Worm (Caenorhabditis elegans) whole organism, L3 larva: Measurements from ENCODE around the gene F26G1.11.
A peak's percentile ranks its signal among the peaks of the same experiment; 100 is the strongest.

ENCODE experiments used
- R02D3.7 ChIP-seq: fragments of 150-350 bp; optimal IDR thresholded peaks from 2 replicates; lab custom pipeline; 2014; ENCODE audit warnings: missing biosample characterization, missing genetic modification characterization
- ZK546.5 ChIP-seq: sonication (generic microtip); optimal IDR thresholded peaks from 2 replicates; lab custom pipeline; 2017; ENCODE audit warnings: missing biosample characterization, missing genetic modification characterization
- aly-2 ChIP-seq: fragments of 150-350 bp; optimal IDR thresholded peaks from 2 replicates; lab custom pipeline; 2014; ENCODE audit warnings: missing biosample characterization, missing genetic modification characterization
- ama-1 ChIP-seq: fragments of 150-350 bp; optimal IDR thresholded peaks from 2 replicates; lab custom pipeline; 2018
- ceh-16 ChIP-seq: sonication (generic microtip); optimal IDR thresholded peaks from 2 replicates; lab custom pipeline; 2017; ENCODE audit warnings: missing biosample characterization, missing genetic modification characterization
- ceh-28 ChIP-seq: fragments of 150-350 bp; optimal IDR thresholded peaks from 2 replicates; lab custom pipeline; 2014; ENCODE audit warnings: missing biosample characterization, missing genetic modification reagents, missing genetic modification characterization
- ceh-9 ChIP-seq: sonication (generic microtip); optimal IDR thresholded peaks from 2 replicates; lab custom pipeline; 2018; ENCODE audit warnings: missing biosample characterization, missing genetic modification characterization
- daf-12 ChIP-seq: fragments of 150-350 bp; optimal IDR thresholded peaks from 2 replicates; lab custom pipeline; 2014; ENCODE audit warnings: missing biosample characterization, missing genetic modification reagents, missing genetic modification characterization
- egl-27 ChIP-seq: sonication (generic microtip); optimal IDR thresholded peaks from 4 replicates; lab custom pipeline; 2017; ENCODE audit warnings: missing biosample characterization, missing genetic modification reagents, missing genetic modification characterization
- elt-1 ChIP-seq: fragments of 150-350 bp; optimal IDR thresholded peaks from 2 replicates; lab custom pipeline; 2014; ENCODE audit warnings: missing biosample characterization, missing genetic modification characterization
- elt-3 ChIP-seq, 3 experiments: fragments of 150-350 bp in 1 of 3; sonication (generic microtip) in 2 of 3; optimal IDR thresholded peaks; 2 replicates in 2 of 3; 4 replicates in 1 of 3; lab custom pipeline; 2014 to 2017; ENCODE audit warnings: missing biosample characterization in 3 of 3, missing genetic modification characterization in 3 of 3
- eor-1 ChIP-seq, 2 experiments: fragments of 150-350 bp; optimal IDR thresholded peaks; 2 replicates each; lab custom pipeline; 2014 to 2018; ENCODE audit warnings: missing biosample characterization in 2 of 2, missing genetic modification characterization in 2 of 2
- fkh-10 ChIP-seq: sonication (generic microtip); optimal IDR thresholded peaks from 2 replicates; lab custom pipeline; 2017; ENCODE audit warnings: missing biosample characterization, missing genetic modification reagents, missing genetic modification characterization
- fkh-2 ChIP-seq: fragments of 150-350 bp; optimal IDR thresholded peaks from 2 replicates; lab custom pipeline; 2014; ENCODE audit warnings: missing biosample characterization, missing genetic modification reagents, missing genetic modification characterization
- fos-1 ChIP-seq: fragments of 150-350 bp; optimal IDR thresholded peaks from 2 replicates; lab custom pipeline; 2014; ENCODE audit warnings: missing biosample characterization, missing genetic modification characterization
- jun-1 ChIP-seq: fragments of 150-350 bp; optimal IDR thresholded peaks from 2 replicates; lab custom pipeline; 2014; ENCODE audit warnings: missing biosample characterization, missing genetic modification reagents, missing genetic modification characterization
- lin-15B ChIP-seq: fragments of 150-350 bp; optimal IDR thresholded peaks from 2 replicates; lab custom pipeline; 2014; ENCODE audit warnings: missing biosample characterization, missing genetic modification characterization
- lsy-12 ChIP-seq: sonication (generic microtip); optimal IDR thresholded peaks from 2 replicates; lab custom pipeline; 2016; ENCODE audit warnings: mild to moderate bottlenecking, missing genetic modification characterization, missing compliant biosample characterization
- mdl-1 ChIP-seq: fragments of 150-350 bp; optimal IDR thresholded peaks from 2 replicates; lab custom pipeline; 2014; ENCODE audit warnings: missing biosample characterization, missing genetic modification characterization
- nhr-11 ChIP-seq: fragments of 150-350 bp; optimal IDR thresholded peaks from 2 replicates; lab custom pipeline; 2014; ENCODE audit warnings: missing biosample characterization, missing genetic modification characterization
- nhr-12 ChIP-seq: fragments of 150-350 bp; optimal IDR thresholded peaks from 2 replicates; lab custom pipeline; 2014; ENCODE audit warnings: missing biosample characterization, missing genetic modification characterization
- nhr-23 ChIP-seq: fragments of 150-350 bp; optimal IDR thresholded peaks from 2 replicates; lab custom pipeline; 2014; ENCODE audit warnings: missing biosample characterization, missing genetic modification reagents, missing genetic modification characterization
- nhr-237 ChIP-seq: fragments of 150-350 bp; optimal IDR thresholded peaks from 2 replicates; lab custom pipeline; 2014; ENCODE audit warnings: missing biosample characterization, missing genetic modification characterization
- nhr-25 ChIP-seq: sonication (generic microtip); optimal IDR thresholded peaks from 2 replicates; lab custom pipeline; 2017; ENCODE audit warnings: missing biosample characterization, missing genetic modification characterization
- nhr-28 ChIP-seq: fragments of 150-350 bp; optimal IDR thresholded peaks from 2 replicates; lab custom pipeline; 2014; ENCODE audit warnings: missing biosample characterization, missing genetic modification characterization
- nhr-67 ChIP-seq: fragments of 150-350 bp; optimal IDR thresholded peaks from 2 replicates; lab custom pipeline; 2014; ENCODE audit warnings: missing biosample characterization, missing genetic modification characterization
- nhr-76 ChIP-seq: fragments of 150-350 bp; sonication (generic microtip); optimal IDR thresholded peaks from 5 replicates; lab custom pipeline; 2014; ENCODE audit warnings: missing biosample characterization, missing genetic modification characterization
- nhr-77 ChIP-seq: fragments of 150-350 bp; optimal IDR thresholded peaks from 2 replicates; lab custom pipeline; 2014; ENCODE audit warnings: missing biosample characterization, missing genetic modification characterization
- pha-4 ChIP-seq: fragments of 150-350 bp; optimal IDR thresholded peaks from 2 replicates; lab custom pipeline; 2014; ENCODE audit warnings: missing biosample characterization, missing genetic modification reagents, missing genetic modification characterization
- sea-2 ChIP-seq: fragments of 150-350 bp; sonication (generic microtip); optimal IDR thresholded peaks from 4 replicates; lab custom pipeline; 2014; ENCODE audit warnings: missing biosample characterization, missing genetic modification reagents, missing genetic modification characterization
- unc-39 ChIP-seq: sonication (generic microtip); optimal IDR thresholded peaks from 4 replicates; lab custom pipeline; 2017; ENCODE audit warnings: missing biosample characterization, missing genetic modification characterization
- zag-1 ChIP-seq: fragments of 150-350 bp; optimal IDR thresholded peaks from 2 replicates; lab custom pipeline; 2014; ENCODE audit warnings: missing biosample characterization, missing genetic modification characterization
- ztf-11 ChIP-seq: fragments of 150-350 bp; optimal IDR thresholded peaks from 2 replicates; lab custom pipeline; 2014; ENCODE audit warnings: missing biosample characterization, missing genetic modification characterization

F26G1.11 gene

DNA sequence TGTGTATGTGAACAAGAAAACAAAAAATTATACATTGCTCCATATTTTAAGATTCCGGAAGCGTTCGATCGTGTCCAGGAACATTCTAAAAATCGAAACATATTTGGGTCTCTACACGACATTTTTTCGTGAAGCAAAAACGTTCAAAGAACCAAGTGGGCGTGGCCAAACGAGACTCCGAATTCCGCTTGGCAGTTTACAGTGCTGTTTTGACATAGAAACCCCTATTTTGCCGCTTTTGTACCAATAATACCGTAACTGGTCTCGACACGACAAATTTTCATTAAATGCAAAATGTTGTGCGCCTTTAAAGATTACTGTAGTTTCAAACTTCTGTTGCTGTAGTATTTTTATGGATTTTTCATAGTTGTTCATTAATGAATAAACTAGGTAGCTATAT lies 21.3 kb upstream of the F26G1.11 start:
- TF ChIP-seq jun-1 (tag; lab: Kevin White, UChicago) (no peak), sea-2 (GFP tag; lab: Kevin White, UChicago) (no peak), ceh-16 (tag; lab: Kevin White, UChicago) (no peak)

DNA sequence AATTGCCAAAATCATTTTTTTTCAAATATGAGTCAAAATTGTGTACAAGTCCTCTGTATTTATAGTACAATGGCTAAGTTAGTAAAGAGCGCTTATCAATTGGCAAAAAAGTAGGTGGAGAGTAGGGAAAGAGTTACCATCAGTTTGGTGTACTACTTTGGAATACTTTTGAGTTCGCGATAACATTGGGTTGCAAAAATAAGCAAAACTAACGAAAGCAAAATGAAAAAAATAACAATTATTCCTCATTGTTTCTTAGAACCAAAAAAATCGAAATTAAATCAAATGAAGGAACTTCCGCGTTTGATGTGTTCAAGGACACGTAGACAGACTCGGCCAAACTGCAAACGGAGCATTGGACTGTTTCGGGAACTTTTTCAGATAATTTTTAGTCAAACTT lies 20.2 kb upstream of the F26G1.11 start, which contains the start of gene C27D9.2:
Gene C27D9.2 (minus strand): TSS at position 101 of the 400 bp plus-strand sequence.
- TF ChIP-seq daf-12 = no peak
- no peak for TF ChIP-seq ceh-9
- TF ChIP-seq unc-39 (tag; lab: Kevin White, UChicago) = no peak
- no peak for TF ChIP-seq nhr-67 (tag; lab: Kevin White, UChicago)
- no peak for TF ChIP-seq nhr-76 (tag; lab: Kevin White, UChicago)
- TF ChIP-seq jun-1 (tag; lab: Kevin White, UChicago) = no peak
- no peak for TF ChIP-seq nhr-12 (tag; lab: Kevin White, UChicago)
- TF ChIP-seq aly-2 (tag; lab: Kevin White, UChicago) = no peak
- no peak for TF ChIP-seq ceh-28 (tag; lab: Kevin White, UChicago)
- no peak for TF ChIP-seq pha-4 (tag; lab: Kevin White, UChicago)
- no peak for TF ChIP-seq nhr-25

DNA sequence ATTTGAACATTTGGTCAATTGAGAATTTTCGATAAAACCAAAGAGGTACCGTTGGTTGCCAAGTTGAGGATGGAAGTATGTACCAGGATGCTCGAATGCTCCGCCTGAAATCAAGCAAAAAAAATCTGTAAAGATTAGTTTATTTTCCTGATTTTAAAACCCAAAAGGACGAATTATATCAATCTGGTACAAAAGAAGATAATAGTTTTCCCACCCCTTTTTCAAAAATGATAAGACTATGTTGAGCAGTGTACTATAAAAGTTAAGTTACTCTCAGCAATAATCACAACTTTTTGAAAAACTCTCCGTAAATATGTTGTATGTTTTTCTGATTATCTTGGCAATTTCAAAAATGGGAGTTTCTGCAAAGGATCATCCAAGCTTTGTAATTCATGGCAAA lies 18.5 kb upstream of the F26G1.11 start, which contains the start of gene F26G1.3:
Gene F26G1.3 (plus strand): TSS at position 301 of the 400 bp plus-strand sequence.
- no peak for TF ChIP-seq ztf-11 (tag; lab: Kevin White, UChicago)
- no peak for TF ChIP-seq egl-27 (tag; lab: Kevin White, UChicago)
- TF ChIP-seq elt-3 (tag; optimal IDR thresholded peaks at IDR 0.05; lab: Kevin White, UChicago) = no peak
- TF ChIP-seq R02D3.7 (tag; lab: Kevin White, UChicago) = no peak
- TF ChIP-seq nhr-28 = no peak
- TF ChIP-seq nhr-77 = no peak
- no peak for TF ChIP-seq jun-1 (tag; lab: Kevin White, UChicago)

DNA sequence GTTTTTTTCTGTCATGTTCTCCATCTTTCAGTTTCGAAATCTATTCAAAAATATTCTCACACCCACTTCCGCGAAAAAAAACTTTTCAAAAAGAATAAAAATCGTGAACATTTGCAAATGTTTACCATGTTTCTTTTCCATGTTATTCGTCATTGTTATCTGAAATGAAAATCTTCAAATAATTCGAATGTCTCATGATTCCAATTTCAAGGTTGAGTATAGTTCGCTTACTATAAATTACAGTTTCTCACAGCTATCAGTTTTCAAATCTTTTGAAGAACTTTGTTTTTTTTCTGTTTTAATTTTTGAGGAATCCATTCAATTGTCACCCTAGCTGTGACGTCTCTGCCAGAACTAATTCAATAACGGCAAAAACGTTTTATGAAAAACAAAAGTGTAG lies 17.1 kb upstream of the F26G1.11 start:
- TF ChIP-seq elt-1 (tag; lab: Kevin White, UChicago) = peak; percentile 93
- no peak for TF ChIP-seq ceh-16 (tag; lab: Kevin White, UChicago)
- peak; percentile 52 for TF ChIP-seq nhr-25

DNA sequence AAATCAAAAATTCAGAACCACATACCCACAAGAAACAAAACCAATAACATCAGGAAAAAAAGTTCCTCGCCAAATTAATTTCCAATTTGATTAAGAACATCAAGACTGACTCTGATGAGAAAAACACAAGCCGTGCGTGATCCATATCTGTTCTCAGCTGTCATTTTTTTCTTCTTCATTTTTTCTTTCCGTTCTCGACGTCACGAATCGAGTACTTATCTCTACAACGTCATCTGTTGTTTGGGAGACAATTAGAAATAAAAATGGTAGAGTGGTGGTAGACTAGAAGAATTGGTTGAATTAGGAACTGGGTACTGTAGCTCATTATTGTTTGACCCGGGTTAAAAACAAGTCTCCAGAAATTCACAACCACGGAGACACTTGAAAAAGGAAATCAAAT lies 15.9 kb upstream of the F26G1.11 start:
- no peak for TF ChIP-seq ZK546.5 (tag; lab: Kevin White, UChicago)
- TF ChIP-seq elt-1 (tag; lab: Kevin White, UChicago) = peak; percentile 76

DNA sequence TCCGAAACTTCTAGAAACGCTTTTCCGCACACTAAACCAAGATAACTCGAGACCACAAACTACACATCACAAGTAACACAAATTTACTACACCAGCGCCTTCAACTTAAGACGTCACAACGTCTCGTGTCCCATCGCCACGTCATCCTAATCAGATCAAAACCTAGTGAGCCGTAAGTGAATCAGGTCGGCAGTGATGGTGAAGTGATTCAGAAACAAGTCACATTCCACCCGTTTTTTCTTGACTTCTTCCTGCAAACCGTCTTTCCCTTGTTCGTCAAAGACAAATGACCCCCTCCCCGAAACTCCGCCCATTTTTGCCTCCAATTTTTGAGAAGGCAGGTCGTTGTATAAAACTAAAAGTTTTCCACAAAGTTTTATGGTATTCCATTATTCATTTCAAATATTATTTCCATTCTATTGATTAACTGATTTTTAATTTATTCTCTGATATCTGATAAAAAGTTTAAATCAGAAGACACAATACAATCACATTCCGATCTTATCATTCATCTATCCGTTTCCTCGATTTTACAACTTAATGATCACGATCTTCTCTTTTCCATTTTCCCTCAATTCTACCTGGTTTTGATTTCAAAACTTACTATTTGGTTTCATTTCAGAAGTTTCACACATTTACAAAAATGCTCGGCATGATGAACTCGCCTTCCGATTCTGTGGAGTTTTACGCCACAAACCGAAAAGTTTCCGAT lies 14.2 kb upstream of the F26G1.11 start, which contains the start of gene F26G1.2:
Gene F26G1.2 (plus strand): TSS at position 508 of the 712 bp plus-strand sequence.
- TF ChIP-seq nhr-77 (no peak), nhr-25 (peak; percentile 13), elt-1 (tag; lab: Kevin White, UChicago) (peak; percentile 20)
- TF ChIP-seq, all 47 proteins: peak for 2

DNA sequence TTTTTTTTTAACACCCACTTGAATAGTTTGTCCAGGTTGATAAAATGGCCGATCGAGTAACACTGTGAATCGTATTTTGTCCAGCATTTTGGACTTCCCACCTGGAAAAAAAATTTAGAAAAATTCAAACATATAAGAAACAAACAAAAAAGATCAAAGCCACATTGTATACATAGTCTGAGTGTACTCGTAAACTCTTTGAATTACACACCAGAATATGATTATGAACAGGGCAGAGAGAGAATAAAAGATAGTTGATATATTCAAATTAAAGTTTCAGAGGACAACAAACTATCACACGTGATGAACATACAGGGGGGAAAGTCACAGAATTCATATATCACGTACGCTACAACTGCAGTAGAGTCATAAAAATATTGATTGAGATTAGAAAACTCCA lies 10.7 kb upstream of the F26G1.11 start, which contains the start of gene ttm-2:
Gene ttm-2 (minus strand): TSS at position 101 of the 400 bp plus-strand sequence.
- TF ChIP-seq nhr-237 = no peak
- no peak for TF ChIP-seq pha-4 (tag; lab: Kevin White, UChicago)
- TF ChIP-seq nhr-28 = no peak
- no peak for TF ChIP-seq nhr-23 (tag; lab: Kevin White, UChicago)
- TF ChIP-seq fkh-10 = no peak
- TF ChIP-seq nhr-11 (tag; lab: Kevin White, UChicago) = no peak
- TF ChIP-seq lin-15B (tag; lab: Kevin White, UChicago) = no peak
- no peak for TF ChIP-seq unc-39 (tag; lab: Kevin White, UChicago)
- TF ChIP-seq jun-1 (tag; lab: Kevin White, UChicago) = no peak
- TF ChIP-seq fkh-2 = no peak
- TF ChIP-seq nhr-25 = no peak
- no peak for TF ChIP-seq ceh-28 (tag; lab: Kevin White, UChicago)
- TF ChIP-seq fos-1 (tag; lab: Kevin White, UChicago) = no peak
- TF ChIP-seq eor-1 (tag; optimal IDR thresholded peaks at IDR 0.05; lab: Kevin White, UChicago) = no peak
- no peak for TF ChIP-seq mdl-1 (tag; lab: Kevin White, UChicago)
- no peak for TF ChIP-seq nhr-76 (tag; lab: Kevin White, UChicago)
- no peak for TF ChIP-seq lsy-12
- no peak for TF ChIP-seq daf-12
- TF ChIP-seq ama-1 = no peak
- no peak for TF ChIP-seq zag-1 (tag; lab: Kevin White, UChicago)
